Fruit fly (Drosophila melanogaster) whole organism, wandering third instar larva: ENCODE results near the gene Ip259.

Experiments used
- Abd-B ChIP-seq: fragments of >200 bp; optimal IDR thresholded peaks from 2 replicates; lab custom pipeline; 2017; ENCODE audit warnings: missing biosample characterization, missing genetic modification characterization
- CG32264 ChIP-seq: fragments of 200-800 bp; sonication (Bioruptor generic); optimal IDR thresholded peaks from 2 replicates; lab custom pipeline; 2016; ENCODE audit warnings: missing biosample characterization, missing genetic modification characterization
- CG9705 ChIP-seq: fragments of 200-800 bp; sonication (Bioruptor generic); optimal IDR thresholded peaks from 2 replicates; lab custom pipeline; 2018; ENCODE audit warnings: missing biosample characterization, mild to moderate bottlenecking, missing genetic modification characterization
- CrebA ChIP-seq: fragments of 200-800 bp; sonication (Bioruptor generic); optimal IDR thresholded peaks from 2 replicates; lab custom pipeline; 2016; ENCODE audit warnings: missing biosample characterization, mild to moderate bottlenecking, missing genetic modification characterization, borderline replicate concordance
- Dfd ChIP-seq: fragments of >200 bp; optimal IDR thresholded peaks from 2 replicates; lab custom pipeline; 2017; ENCODE audit warnings: missing biosample characterization, missing genetic modification characterization
- Dif ChIP-seq: fragments of 200-275, 200-300 bp; sonication (Bioruptor generic); optimal IDR thresholded peaks from 2 replicates; lab custom pipeline; 2018; ENCODE audit warnings: missing biosample characterization, missing genetic modification characterization; ENCODE audit not compliant: partially characterized antibody
- GATAd ChIP-seq: sonication (Bioruptor generic); optimal IDR thresholded peaks from 2 replicates; lab custom pipeline; 2016; ENCODE audit warnings: missing biosample characterization, missing genetic modification characterization
- HLH106 ChIP-seq: fragments of 200-800 bp; optimal IDR thresholded peaks from 3 replicates; lab custom pipeline; 2019; ENCODE audit warnings: missing biosample characterization, mild to moderate bottlenecking, missing genetic modification characterization, moderate library complexity
- Hnf4 ChIP-seq: fragments of 200-800 bp; sonication (Bioruptor generic); optimal IDR thresholded peaks from 2 replicates; lab custom pipeline; 2016; ENCODE audit warnings: missing biosample characterization, mild to moderate bottlenecking, missing genetic modification characterization
- Hr78 ChIP-seq: fragments of >200 bp; optimal IDR thresholded peaks from 2 replicates; lab custom pipeline; 2017; ENCODE audit warnings: missing biosample characterization, missing genetic modification characterization
- Hr83 ChIP-seq: fragments of 200-300 bp; sonication (Bioruptor generic); optimal IDR thresholded peaks from 2 replicates; lab custom pipeline; 2016; ENCODE audit warnings: missing biosample characterization, mild to moderate bottlenecking, missing genetic modification characterization, moderate library complexity; ENCODE audit not compliant: poor library complexity, severe bottlenecking
- Jra ChIP-seq: sonication (Bioruptor generic); optimal IDR thresholded peaks from 2 replicates; lab custom pipeline; 2016; ENCODE audit warnings: missing biosample characterization, missing genetic modification characterization
- Mio ChIP-seq: sonication (Bioruptor generic); optimal IDR thresholded peaks from 2 replicates; lab custom pipeline; 2016; ENCODE audit warnings: missing biosample characterization, missing genetic modification characterization
- Myc ChIP-seq: fragments of >200 bp; optimal IDR thresholded peaks from 2 replicates; lab custom pipeline; 2017
- N ChIP-seq: fragments of >200 bp; optimal IDR thresholded peaks from 2 replicates; lab custom pipeline; 2018; ENCODE audit warnings: missing biosample characterization, missing external identifiers, missing genetic modification characterization
- OdsH ChIP-seq: fragments of 200-800 bp; sonication (Bioruptor generic); optimal IDR thresholded peaks from 2 replicates; lab custom pipeline; 2016; ENCODE audit warnings: missing biosample characterization, mild to moderate bottlenecking, missing genetic modification characterization
- Rel ChIP-seq, 2 experiments: fragments of 200-800 bp; sonication (Bioruptor generic) in 1 of 2; optimal IDR thresholded peaks; 2 replicates in 1 of 2; 3 replicates in 1 of 2; lab custom pipeline; 2016 to 2019; ENCODE audit warnings: mild to moderate bottlenecking in 2 of 2, missing biosample characterization in 2 of 2, missing genetic modification characterization in 2 of 2, moderate library complexity in 1 of 2
- Sp1 ChIP-seq: fragments of 200-800 bp; sonication (Bioruptor generic); optimal IDR thresholded peaks from 3 replicates; lab custom pipeline; 2019; ENCODE audit warnings: missing biosample characterization, mild to moderate bottlenecking, missing genetic modification characterization, moderate library complexity
- Vsx2 ChIP-seq: fragments of 200-300, 225-300 bp; sonication (Bioruptor generic); optimal IDR thresholded peaks from 2 replicates; lab custom pipeline; 2018; ENCODE audit warnings: missing biosample characterization, missing genetic modification characterization; ENCODE audit not compliant: partially characterized antibody
- br ChIP-seq: fragments of 200-800 bp; sonication (Bioruptor generic); optimal IDR thresholded peaks from 2 replicates; lab custom pipeline; 2016; ENCODE audit warnings: missing biosample characterization, missing genetic modification characterization
- brk ChIP-seq: fragments of 200-800 bp; sonication (Bioruptor generic); optimal IDR thresholded peaks from 2 replicates; lab custom pipeline; 2016; ENCODE audit warnings: missing biosample characterization, mild to moderate bottlenecking, missing genetic modification characterization
- dl ChIP-seq, 2 experiments: fragments of 175-275, 200-275 bp in 1 of 2; fragments of 200-275 bp in 1 of 2; sonication (Bioruptor generic); optimal IDR thresholded peaks; lab custom pipeline; 2018; ENCODE audit warnings: mild to moderate bottlenecking in 2 of 2, missing biosample characterization in 2 of 2, missing genetic modification characterization in 2 of 2, moderate library complexity in 2 of 2; ENCODE audit not compliant: partially characterized antibody in 2 of 2, insufficient read depth in 1 of 2
- dmrt93B ChIP-seq: fragments of 200-800 bp; sonication (Bioruptor generic); optimal IDR thresholded peaks from 2 replicates; lab custom pipeline; 2018; ENCODE audit warnings: missing biosample characterization, mild to moderate bottlenecking, missing genetic modification characterization
- dsf ChIP-seq: sonication (Bioruptor generic); optimal IDR thresholded peaks from 2 replicates; lab custom pipeline; 2016; ENCODE audit warnings: missing biosample characterization, missing genetic modification characterization, borderline replicate concordance
- ey ChIP-seq: fragments of 200-800 bp; sonication (Bioruptor generic); optimal IDR thresholded peaks from 2 replicates; lab custom pipeline; 2016; ENCODE audit warnings: missing biosample characterization, missing genetic modification characterization
- foxo ChIP-seq, 2 experiments: fragments of 200-800 bp; sonication (Bioruptor generic); optimal IDR thresholded peaks; 2 replicates in 1 of 2; 3 replicates in 1 of 2; lab custom pipeline; 2016 to 2017; ENCODE audit warnings: missing biosample characterization in 2 of 2, missing genetic modification characterization in 2 of 2
- fru ChIP-seq: fragments of 200-800 bp; sonication (Bioruptor generic); optimal IDR thresholded peaks from 3 replicates; lab custom pipeline; 2016; ENCODE audit warnings: missing biosample characterization, mild to moderate bottlenecking, missing genetic modification characterization
- h ChIP-seq: fragments of 200-800 bp; sonication (Bioruptor generic); optimal IDR thresholded peaks from 3 replicates; lab custom pipeline; 2016; ENCODE audit warnings: missing biosample characterization, mild to moderate bottlenecking, missing genetic modification characterization
- jim ChIP-seq: fragments of 175-275, 200-325 bp; sonication (Bioruptor generic); optimal IDR thresholded peaks from 2 replicates; lab custom pipeline; 2016; ENCODE audit warnings: missing biosample characterization, mild to moderate bottlenecking, missing genetic modification characterization
- lola ChIP-seq: fragments of >200 bp; optimal IDR thresholded peaks from 2 replicates; lab custom pipeline; 2017; ENCODE audit warnings: missing biosample characterization, missing genetic modification characterization
- pan ChIP-seq: fragments of >200 bp; optimal IDR thresholded peaks from 2 replicates; lab custom pipeline; 2017
- psq ChIP-seq: fragments of 200-800 bp; sonication (Bioruptor generic); optimal IDR thresholded peaks from 3 replicates; lab custom pipeline; 2017; ENCODE audit warnings: missing biosample characterization, mild to moderate bottlenecking, missing genetic modification characterization, moderate library complexity
- rgr ChIP-seq: fragments of 200-800 bp; sonication (Bioruptor generic); optimal IDR thresholded peaks from 3 replicates; lab custom pipeline; 2016; ENCODE audit warnings: missing biosample characterization, mild to moderate bottlenecking, missing genetic modification characterization
- sage ChIP-seq: fragments of 200-800 bp; sonication (Bioruptor generic); optimal IDR thresholded peaks from 2 replicates; lab custom pipeline; 2016; ENCODE audit warnings: missing biosample characterization, mild to moderate bottlenecking, missing genetic modification characterization
- sv ChIP-seq: fragments of 200-800 bp; sonication (Bioruptor generic); optimal IDR thresholded peaks from 3 replicates; lab custom pipeline; 2016; ENCODE audit warnings: missing biosample characterization, missing genetic modification characterization
- tai ChIP-seq: sonication (Bioruptor generic); optimal IDR thresholded peaks from 2 replicates; lab custom pipeline; 2016; ENCODE audit warnings: missing biosample characterization, missing genetic modification characterization
- usp ChIP-seq: fragments of >200 bp; optimal IDR thresholded peaks from 2 replicates; lab custom pipeline; 2017; ENCODE audit warnings: missing biosample characterization, missing genetic modification characterization
- woc ChIP-seq: sonication (Bioruptor generic); optimal IDR thresholded peaks from 2 replicates; lab custom pipeline; 2016; ENCODE audit warnings: missing biosample characterization, mild to moderate bottlenecking, missing genetic modification characterization

The Ip259 gene

DNA sequence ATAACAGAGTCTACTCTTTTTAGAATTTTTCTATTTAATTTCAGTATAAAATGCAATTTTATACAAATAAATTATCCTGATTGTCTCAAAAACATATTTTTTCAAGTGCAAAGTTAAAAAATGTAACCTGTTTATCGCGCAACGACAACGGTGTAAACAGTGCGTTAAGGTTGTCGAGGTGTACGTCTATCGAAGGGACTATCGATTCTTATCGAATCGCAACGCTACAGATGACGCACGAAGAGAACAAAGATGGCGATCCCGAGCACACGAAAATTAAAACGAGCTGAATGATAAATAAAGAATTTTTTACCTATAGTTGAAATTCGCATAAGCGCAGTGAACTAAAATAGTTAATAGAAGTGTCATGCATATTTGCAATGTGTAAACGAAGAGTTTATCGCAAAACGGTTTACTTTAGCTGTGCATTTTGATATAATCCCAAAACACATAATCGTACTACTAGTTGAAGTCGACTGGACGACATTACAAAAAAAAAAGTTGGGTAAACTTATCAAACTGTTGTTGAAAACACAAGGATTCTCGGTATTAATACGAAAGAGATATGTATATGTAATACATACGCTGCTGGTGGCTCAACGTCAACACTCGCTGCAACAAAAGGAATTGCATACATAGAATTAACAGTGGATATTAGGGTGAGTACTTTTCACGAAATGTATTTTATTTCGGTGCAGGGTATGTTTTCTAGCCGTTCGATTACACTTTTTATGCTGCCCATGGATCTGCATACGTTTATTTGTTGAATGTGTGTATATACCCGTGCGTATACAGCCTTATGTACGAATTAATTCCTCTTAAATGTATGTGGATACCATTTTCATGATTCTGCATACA lies 20.1 kb upstream of the Ip259 start, which contains the start of gene da:
Gene da (plus strand): TSS at position 237 of the 858 bp plus-strand sequence.
- TF ChIP-seq N (GFP tag; lab: Kevin White, UChicago) (peak; percentile 94), dmrt93B (GFP tag; lab: Kevin White, UChicago) (no peak), foxo (GFP tag; optimal IDR thresholded peaks at IDR 0.05; lab: Kevin White, UChicago) (peak in 1 of 2 experiments; percentile 24), brk (no peak), dl (GFP tag; optimal IDR thresholded peaks at IDR 0.05; lab: Kevin White, UChicago; ENCODE audit: insufficient read depth in 1 of 2, partially characterized antibody in 2 of 2) (no peak), woc (GFP tag; lab: Kevin White, UChicago) (peak; percentile 64), sv (peak; percentile 15), Rel (GFP tag; optimal IDR thresholded peaks at IDR 0.05; lab: Kevin White, UChicago) (no peak), Rel (tag; optimal IDR thresholded peaks at IDR 0.05; lab: Kevin White, UChicago) (peak; percentile 39), Jra (peak; percentile 56), lola (peak; percentile 69), ey (GFP tag; lab: Kevin White, UChicago) (peak; percentile 33), OdsH (GFP tag; lab: Kevin White, UChicago) (no peak), Sp1 (GFP tag; lab: Kevin White, UChicago) (peak; percentile 47), Vsx2 (GFP tag; lab: Kevin White, UChicago) (no peak), CrebA (no peak), pan (lab: Kevin White, UChicago) (no peak), Myc (lab: Kevin White, UChicago) (no peak), sage (peak; percentile 31), Hnf4 (GFP tag; lab: Kevin White, UChicago) (peak; percentile 52), Hr83 (GFP tag; lab: Kevin White, UChicago) (no peak), tai (GFP tag; lab: Kevin White, UChicago) (no peak), Hr78 (GFP tag; lab: Kevin White, UChicago) (no peak), Mio (GFP tag; lab: Kevin White, UChicago) (no peak), CG9705 (GFP tag; lab: Kevin White, UChicago) (peak; percentile 12), HLH106 (peak; percentile 61), dsf (GFP tag; lab: Kevin White, UChicago) (no peak), Abd-B (GFP tag; lab: Kevin White, UChicago) (no peak), fru (peak; percentile 39), usp (GFP tag; lab: Kevin White, UChicago) (no peak), CG32264 (GFP tag; lab: Kevin White, UChicago) (no peak), psq (GFP tag; lab: Kevin White, UChicago) (peak; percentile 8), rgr (GFP tag; lab: Kevin White, UChicago) (peak; percentile 55), jim (GFP tag; lab: Kevin White, UChicago) (no peak), br (no peak), GATAd (no peak), Dfd (GFP tag; lab: Kevin White, UChicago) (no peak), h (GFP tag; lab: Kevin White, UChicago) (peak; percentile 56), Dif (GFP tag; lab: Kevin White, UChicago) (no peak)

DNA sequence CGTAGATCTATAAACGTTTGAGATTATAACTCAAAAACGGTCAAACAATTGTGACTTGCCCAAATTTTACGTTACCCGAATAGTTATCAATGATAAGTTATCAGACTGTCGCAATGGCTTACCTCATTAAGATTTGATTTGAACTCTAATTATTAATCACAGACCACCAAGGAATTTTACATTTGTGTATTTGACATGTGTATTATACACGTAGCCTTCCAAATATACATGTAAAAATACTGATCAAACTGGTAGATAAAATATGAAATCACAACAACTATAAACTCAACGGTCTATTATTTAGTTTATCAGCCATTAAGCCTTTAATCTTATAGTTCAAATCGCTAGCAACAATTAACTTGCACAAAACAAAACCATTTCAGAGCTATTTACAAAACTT lies 14.7 kb upstream of the Ip259 start:
- TF ChIP-seq CG32264 (GFP tag; lab: Kevin White, UChicago) (no peak), lola (no peak), Vsx2 (GFP tag; lab: Kevin White, UChicago) (no peak), N (GFP tag; lab: Kevin White, UChicago) (no peak), Abd-B (GFP tag; lab: Kevin White, UChicago) (no peak), fru (no peak), OdsH (GFP tag; lab: Kevin White, UChicago) (no peak), Dfd (GFP tag; lab: Kevin White, UChicago) (no peak), dsf (GFP tag; lab: Kevin White, UChicago) (no peak), foxo (GFP tag; optimal IDR thresholded peaks at IDR 0.05; lab: Kevin White, UChicago) (no peak), sv (no peak), Dif (GFP tag; lab: Kevin White, UChicago) (no peak), Myc (lab: Kevin White, UChicago) (no peak), Hr78 (GFP tag; lab: Kevin White, UChicago) (no peak), h (GFP tag; lab: Kevin White, UChicago) (no peak), dmrt93B (GFP tag; lab: Kevin White, UChicago) (no peak), Hnf4 (GFP tag; lab: Kevin White, UChicago) (no peak)
